Fruit fly (Drosophila melanogaster) whole organism, embryonic: ENCODE data around the gene PsGEF.

Experiments
- Awh ChIP-seq: fragments of 200-800 bp; sonication (Bioruptor generic); IDR thresholded peaks from 2 replicates; pipeline ENCODE4, ENCODE4 v1.3.6; 2022; ENCODE audit warnings: missing biosample characterization, missing genetic modification characterization
- Bteb2 ChIP-seq: fragments of 200-800 bp; sonication (Bioruptor generic); optimal IDR thresholded peaks from 2 replicates; lab custom pipeline; 2016; ENCODE audit warnings: missing biosample characterization, missing genetic modification characterization
- CG11560 ChIP-seq: fragments of 200-800 bp; sonication (Bioruptor generic); IDR thresholded peaks from 3 replicates; pipeline ENCODE4 v1.3.6; 2022; ENCODE audit warnings: missing biosample characterization, missing genetic modification characterization
- CG11695 ChIP-seq: fragments of 200-800 bp; sonication (Bioruptor generic); IDR thresholded peaks from 3 replicates; pipeline ENCODE4 v1.3.6; 2022; ENCODE audit warnings: missing biosample characterization, missing genetic modification characterization
- CG13287 ChIP-seq: fragments of 200-800 bp; sonication (Bioruptor generic); IDR thresholded peaks from 2 replicates; pipeline ENCODE4 v1.3.6; 2022; ENCODE audit warnings: missing biosample characterization, missing genetic modification characterization; ENCODE audit not compliant: partially characterized antibody
- CG13424 ChIP-seq: fragments of 200-800 bp; sonication (Bioruptor generic); optimal IDR thresholded peaks from 2 replicates; lab custom pipeline; 2019; ENCODE audit warnings: missing biosample characterization, mild to moderate bottlenecking, missing genetic modification characterization, moderate library complexity
- CG14441 ChIP-seq: fragments of 200-800 bp; sonication (Bioruptor generic); IDR thresholded peaks from 2 replicates; pipeline ENCODE4 v1.3.6; 2022; ENCODE audit warnings: missing biosample characterization, missing genetic modification characterization
- CG17912 ChIP-seq: fragments of 200-800 bp; sonication (Bioruptor generic); optimal IDR thresholded peaks from 2 replicates; lab custom pipeline; 2018; ENCODE audit warnings: missing biosample characterization, mild to moderate bottlenecking, missing genetic modification characterization
- CG2120 ChIP-seq: fragments of 200-800 bp; sonication (Bioruptor generic); optimal IDR thresholded peaks from 3 replicates; lab custom pipeline; 2016; ENCODE audit warnings: missing biosample characterization, missing genetic modification characterization
- CG2199 ChIP-seq: fragments of 200-800 bp; sonication (Bioruptor generic); IDR thresholded peaks from 3 replicates; pipeline ENCODE4 v1.3.6; 2022; ENCODE audit warnings: missing biosample characterization, missing genetic modification characterization
- CG31224 ChIP-seq: fragments of 200-800 bp; sonication (Bioruptor generic); IDR thresholded peaks from 2 replicates; pipeline ENCODE4 v1.3.6; 2022; ENCODE audit warnings: missing biosample characterization, missing genetic modification characterization
- CG32767 ChIP-seq: fragments of 200-800 bp; sonication (Bioruptor generic); IDR thresholded peaks from 2 replicates; pipeline ENCODE4 v1.3.6; 2022; ENCODE audit warnings: missing biosample characterization, missing genetic modification characterization
- CG42726 ChIP-seq: fragments of 200-800 bp; sonication (Bioruptor generic); IDR thresholded peaks from 2 replicates; pipeline ENCODE4 v1.3.6; 2022; ENCODE audit warnings: missing biosample characterization, missing genetic modification characterization; ENCODE audit not compliant: partially characterized antibody
- CG4328 ChIP-seq: fragments of 200-800 bp; sonication (Bioruptor generic); optimal IDR thresholded peaks from 3 replicates; lab custom pipeline; 2017; ENCODE audit warnings: missing biosample characterization, missing genetic modification reagents, missing genetic modification characterization
- CG4707 ChIP-seq: fragments of 200-800 bp; sonication (Bioruptor generic); optimal IDR thresholded peaks from 2 replicates; lab custom pipeline; 2018; ENCODE audit warnings: missing biosample characterization, mild to moderate bottlenecking, missing genetic modification characterization, moderate library complexity
- CG4820 ChIP-seq: fragments of 200-800 bp; sonication (Bioruptor generic); optimal IDR thresholded peaks from 3 replicates; lab custom pipeline; 2016; ENCODE audit warnings: missing biosample characterization, missing genetic modification characterization
- CG5180 ChIP-seq: fragments of 200-800 bp; sonication (Bioruptor generic); optimal IDR thresholded peaks from 3 replicates; lab custom pipeline; 2017; ENCODE audit warnings: missing biosample characterization, missing genetic modification characterization, mild to moderate bottlenecking, moderate library complexity, missing genetic modification reagents
- CG6689 ChIP-seq: fragments of 200-800 bp; sonication (Bioruptor generic); IDR thresholded peaks from 2 replicates; pipeline ENCODE4 v1.3.6; 2022; ENCODE audit warnings: missing biosample characterization, missing genetic modification characterization
- CG7357 ChIP-seq: fragments of 200-800 bp; sonication (Bioruptor generic); IDR thresholded peaks from 3 replicates; pipeline ENCODE4 v1.3.6; 2022; ENCODE audit warnings: missing biosample characterization, missing genetic modification characterization
- CG8478 ChIP-seq: fragments of >200 bp; optimal IDR thresholded peaks from 2 replicates; lab custom pipeline; 2018
- CG8944 ChIP-seq: fragments of 200-800 bp; sonication (Bioruptor generic); optimal IDR thresholded peaks from 3 replicates; lab custom pipeline; 2016; ENCODE audit warnings: missing biosample characterization, missing genetic modification characterization
- CG9727 ChIP-seq: fragments of 200-800 bp; sonication (Bioruptor generic); optimal IDR thresholded peaks from 3 replicates; lab custom pipeline; 2017; ENCODE audit warnings: missing biosample characterization, mild to moderate bottlenecking, missing genetic modification characterization
- CG9932 ChIP-seq: fragments of 200-800 bp; sonication (Bioruptor generic); IDR thresholded peaks from 2 replicates; pipeline ENCODE4 v1.3.6; 2022; ENCODE audit warnings: missing biosample characterization, missing genetic modification characterization
- Camta ChIP-seq: fragments of 200-800 bp; sonication (Bioruptor generic); optimal IDR thresholded peaks from 2 replicates; lab custom pipeline; 2016; ENCODE audit warnings: missing biosample characterization, missing genetic modification characterization
- CrebB ChIP-seq: fragments of 200-800 bp; sonication (Bioruptor generic); optimal IDR thresholded peaks from 3 replicates; lab custom pipeline; 2018; ENCODE audit warnings: missing biosample characterization, mild to moderate bottlenecking, missing genetic modification characterization
- Dref ChIP-seq: fragments of 200-800 bp; sonication (Bioruptor generic); IDR thresholded peaks from 2 replicates; pipeline ENCODE4 v1.3.6; 2022; ENCODE audit warnings: missing biosample characterization, missing genetic modification characterization
- Hr78 ChIP-seq, 2 experiments: fragments of 200-800 bp in 1 of 2; fragments of >200 bp in 1 of 2; sonication (Bioruptor generic) in 1 of 2; optimal IDR thresholded peaks; 2 replicates each; lab custom pipeline; 2017 to 2019; ENCODE audit warnings: missing biosample characterization in 2 of 2, missing genetic modification characterization in 2 of 2, mild to moderate bottlenecking in 1 of 2, moderate library complexity in 1 of 2
- Mrtf ChIP-seq: fragments of 200-800 bp; sonication (Bioruptor generic); IDR thresholded peaks from 3 replicates; pipeline ENCODE4 v1.3.6; 2022; ENCODE audit warnings: missing biosample characterization, missing genetic modification characterization
- Ravus ChIP-seq: fragments of 200-800 bp; sonication (Bioruptor generic); IDR thresholded peaks from 2 replicates; pipeline ENCODE4 v1.3.6; 2022; ENCODE audit warnings: missing biosample characterization, missing genetic modification characterization
- Rx ChIP-seq: fragments of 200-800 bp; sonication (Bioruptor generic); IDR thresholded peaks from 2 replicates; pipeline ENCODE4 v1.3.6; 2022; ENCODE audit warnings: missing biosample characterization, missing genetic modification characterization
- Six4 ChIP-seq: fragments of 200-800 bp; sonication (Bioruptor generic); optimal IDR thresholded peaks from 2 replicates; lab custom pipeline; 2016; ENCODE audit warnings: missing biosample characterization, missing genetic modification characterization
- Trl ChIP-seq, 3 experiments: fragments of >200 bp in 2 of 3; fragments of 200-800 bp in 1 of 3; sonication (Bioruptor generic) in 1 of 3; optimal IDR thresholded peaks; 2 replicates in 1 of 3; 3 replicates in 2 of 3; lab custom pipeline; 2016 to 2017; ENCODE audit warnings: missing biosample characterization in 1 of 3, missing genetic modification characterization in 1 of 3
- bbx ChIP-seq: fragments of 200-800 bp; sonication (Bioruptor generic); IDR thresholded peaks from 2 replicates; pipeline ENCODE4 v1.3.6; 2022; ENCODE audit warnings: missing biosample characterization, missing genetic modification characterization; ENCODE audit not compliant: partially characterized antibody
- cato ChIP-seq: fragments of 200-800 bp; sonication (Bioruptor generic); optimal IDR thresholded peaks from 2 replicates; lab custom pipeline; 2016; ENCODE audit warnings: missing biosample characterization, missing genetic modification characterization, borderline replicate concordance
- danr ChIP-seq: fragments of 200-800 bp; sonication (Bioruptor generic); IDR thresholded peaks from 2 replicates; pipeline ENCODE4 v1.3.6; 2022; ENCODE audit warnings: missing biosample characterization, missing genetic modification characterization
- dati ChIP-seq: fragments of 200-800 bp; sonication (Bioruptor generic); IDR thresholded peaks from 2 replicates; pipeline ENCODE4 v1.3.6; 2022; ENCODE audit warnings: missing biosample characterization, missing genetic modification characterization
- en ChIP-seq: fragments of 200-800 bp; sonication (Bioruptor generic); optimal IDR thresholded peaks from 2 replicates; lab custom pipeline; 2016; ENCODE audit warnings: missing biosample characterization, missing genetic modification characterization
- gcm ChIP-seq: fragments of 200-800 bp; sonication (Bioruptor generic); optimal IDR thresholded peaks from 2 replicates; lab custom pipeline; 2019; ENCODE audit warnings: missing biosample characterization, mild to moderate bottlenecking, missing genetic modification characterization, moderate library complexity
- gfzf ChIP-seq: fragments of 200-800 bp; sonication (Bioruptor generic); optimal IDR thresholded peaks from 2 replicates; lab custom pipeline; 2016; ENCODE audit warnings: missing biosample characterization, mild to moderate bottlenecking, missing genetic modification characterization, moderate library complexity
- her ChIP-seq: fragments of 200-800 bp; sonication (Bioruptor generic); optimal IDR thresholded peaks from 2 replicates; lab custom pipeline; 2016; ENCODE audit warnings: missing biosample characterization, missing genetic modification characterization
- jigr1 ChIP-seq: fragments of 200-800 bp; sonication (Bioruptor generic); IDR thresholded peaks from 3 replicates; pipeline ENCODE4 v1.3.6; 2022; ENCODE audit warnings: missing biosample characterization, missing genetic modification characterization
- kah ChIP-seq: fragments of 200-800 bp; sonication (Bioruptor generic); optimal IDR thresholded peaks from 2 replicates; lab custom pipeline; 2018; ENCODE audit warnings: missing biosample characterization, mild to moderate bottlenecking, missing genetic modification characterization
- kay ChIP-seq: fragments of 200-800 bp; sonication (Bioruptor generic); optimal IDR thresholded peaks from 2 replicates; lab custom pipeline; 2016; ENCODE audit warnings: missing biosample characterization, missing genetic modification characterization
- lbe ChIP-seq: fragments of 200-800 bp; sonication (Bioruptor generic); optimal IDR thresholded peaks from 2 replicates; lab custom pipeline; 2016; ENCODE audit warnings: missing biosample characterization, mild to moderate bottlenecking, missing genetic modification characterization
- mld ChIP-seq: fragments of 200-800 bp; sonication (Bioruptor generic); IDR thresholded peaks from 3 replicates; pipeline ENCODE4 v1.3.6; 2022; ENCODE audit warnings: missing biosample characterization, missing genetic modification characterization; ENCODE audit not compliant: partially characterized antibody
- odd ChIP-seq: fragments of 200-800 bp; sonication (Bioruptor generic); optimal IDR thresholded peaks from 2 replicates; lab custom pipeline; 2017; ENCODE audit warnings: missing biosample characterization, mild to moderate bottlenecking, missing genetic modification characterization
- pho ChIP-seq: fragments of 200-800 bp; sonication (Bioruptor generic); optimal IDR thresholded peaks from 2 replicates; lab custom pipeline; 2016; ENCODE audit warnings: missing biosample characterization, missing genetic modification characterization
- pros ChIP-seq: fragments of 200-800 bp; sonication (Bioruptor generic); optimal IDR thresholded peaks from 3 replicates; lab custom pipeline; 2019; ENCODE audit warnings: missing biosample characterization, mild to moderate bottlenecking, missing genetic modification characterization, moderate library complexity
- slou ChIP-seq: fragments of 200-800 bp; sonication (Bioruptor generic); optimal IDR thresholded peaks from 3 replicates; lab custom pipeline; 2016; ENCODE audit warnings: missing biosample characterization, missing genetic modification characterization
- so ChIP-seq: fragments of 200-800 bp; sonication (Bioruptor generic); IDR thresholded peaks from 3 replicates; pipeline ENCODE4 v1.3.6; 2022; ENCODE audit warnings: missing biosample characterization, missing genetic modification characterization
- sob ChIP-seq: fragments of 200-800 bp; sonication (Bioruptor generic); IDR thresholded peaks from 2 replicates; pipeline ENCODE4 v1.3.6; 2022; ENCODE audit warnings: missing biosample characterization, missing genetic modification characterization

The PsGEF gene

dm6 chrX:2329312-2329711 is 58.2 kb downstream of the PsGEF start (continued):
- TF ChIP-seq en: peak; percentile 25
- TF ChIP-seq CG9727 (GFP tag; lab: Kevin White, UChicago): peak; percentile 39
- no peak for TF ChIP-seq CG8478 (lab: Kevin White, UChicago)
- no peak for TF ChIP-seq Dref (GFP tag; lab: Robert Waterston, UW)
- TF ChIP-seq CG9932 (GFP tag; lab: Robert Waterston, UW): 0 out of 2 replicates have a peak, but pooled peaks have one; percentile 16
- peak; percentile 70 for TF ChIP-seq CG8944 (GFP tag; lab: Kevin White, UChicago)
- TF ChIP-seq sob (GFP tag; lab: Robert Waterston, UW): 0 out of 2 replicates have a peak, but pooled peaks have one; percentile 31
- TF ChIP-seq CG13424 (tag; lab: Kevin White, UChicago): peak; percentile 55
- TF ChIP-seq pros: peak; percentile 67
- TF ChIP-seq Ravus (GFP tag; lab: Robert Waterston, UW): no peak
- peak; percentile 77 for TF ChIP-seq Bteb2 (GFP tag; lab: Kevin White, UChicago)
- TF ChIP-seq Mrtf (GFP tag; lab: Robert Waterston, UW): peak; percentile 69
- TF ChIP-seq cato (GFP tag; lab: Kevin White, UChicago): peak; percentile 46
- no peak for TF ChIP-seq jigr1 (GFP tag; lab: Robert Waterston, UW)
- TF ChIP-seq CrebB (tag; lab: Kevin White, UChicago): peak; percentile 3
- TF ChIP-seq CG17912 (GFP tag; lab: Kevin White, UChicago): no peak
- TF ChIP-seq CG31224 (GFP tag; lab: Robert Waterston, UW): peak; percentile 31; the same call in 1 of the 2 replicates
- peak; percentile 58 for TF ChIP-seq odd (GFP tag; lab: Kevin White, UChicago)
- no peak for TF ChIP-seq CG42726 (GFP tag; lab: Robert Waterston, UW)
- no peak for TF ChIP-seq Hr78 (GFP tag; optimal IDR thresholded peaks at IDR 0.05; lab: Kevin White, UChicago)
- peak; percentile 86 for TF ChIP-seq her (GFP tag; lab: Kevin White, UChicago)
- TF ChIP-seq so (GFP tag; lab: Robert Waterston, UW): peak; percentile 57; the same call in 1 of the 3 replicates
- TF ChIP-seq Rx (GFP tag; lab: Robert Waterston, UW): peak; percentile 49
- TF ChIP-seq danr (GFP tag; lab: Robert Waterston, UW): no peak
- TF ChIP-seq CG13287 (GFP tag; lab: Robert Waterston, UW): no peak
- TF ChIP-seq Awh: peak; percentile 76
- 0 out of 3 replicates have a peak, but pooled peaks have one; percentile 19 for TF ChIP-seq CG11560 (tag; lab: Robert Waterston, UW)
- no peak for TF ChIP-seq Trl (optimal IDR thresholded peaks at IDR 0.05; lab: Kevin White, UChicago)
- peak; percentile 66 for TF ChIP-seq Trl (GFP tag; optimal IDR thresholded peaks at IDR 0.05; lab: Kevin White, UChicago)
- TF ChIP-seq CG4328: no peak
- peak; percentile 37 for TF ChIP-seq gcm
- TF ChIP-seq CG14441 (GFP tag; lab: Robert Waterston, UW): peak; percentile 71
- TF ChIP-seq CG32767 (GFP tag; lab: Robert Waterston, UW): peak; percentile 83
- peak; percentile 52; the same call in 1 of the 3 replicates for TF ChIP-seq CG7357
- peak; percentile 86 for TF ChIP-seq CG2120 (GFP tag; lab: Kevin White, UChicago)
- TF ChIP-seq CG2199 (GFP tag; lab: Robert Waterston, UW): 0 out of 3 replicates have a peak, but pooled peaks have one; percentile 66
- no peak for TF ChIP-seq gfzf (GFP tag; lab: Kevin White, UChicago)
- peak; percentile 56 for TF ChIP-seq Six4 (GFP tag; lab: Kevin White, UChicago)
- TF ChIP-seq slou (GFP tag; lab: Kevin White, UChicago): peak; percentile 64
- TF ChIP-seq pho (GFP tag; lab: Kevin White, UChicago): peak; percentile 72
- 0 out of 2 replicates have a peak, but pooled peaks have one; percentile 33 for TF ChIP-seq dati (GFP tag; lab: Robert Waterston, UW)
- peak; percentile 31 for TF ChIP-seq kay (GFP tag; lab: Kevin White, UChicago)
- TF ChIP-seq mld: no peak
- no peak for TF ChIP-seq lbe (GFP tag; lab: Kevin White, UChicago)
- peak; percentile 66 for TF ChIP-seq CG6689
- TF ChIP-seq CG11695: peak; percentile 53; the same call in 1 of the 3 replicates
- TF ChIP-seq bbx (GFP tag; lab: Robert Waterston, UW): no peak
- TF ChIP-seq CG4820 (GFP tag; lab: Kevin White, UChicago): peak; percentile 61
- TF ChIP-seq Camta: peak; percentile 64
- peak; percentile 10 for TF ChIP-seq CG5180
- peak; percentile 64 for TF ChIP-seq CG4707 (GFP tag; lab: Kevin White, UChicago)
- no peak for TF ChIP-seq kah (GFP tag; lab: Kevin White, UChicago)
